Worm (Caenorhabditis elegans) whole organism, L2 larva: Measurements from ENCODE around the gene algn-1.

Experiments used
- C34F6.9 ChIP-seq: fragments of 150-350 bp; optimal IDR thresholded peaks from 2 replicates; lab custom pipeline; 2014; ENCODE audit warnings: missing biosample characterization, missing genetic modification characterization
- F13H6.1 ChIP-seq: sonication (generic microtip); optimal IDR thresholded peaks from 2 replicates; lab custom pipeline; 2016; ENCODE audit warnings: missing genetic modification characterization, missing compliant biosample characterization
- R02D3.7 ChIP-seq: fragments of 150-350 bp; optimal IDR thresholded peaks from 2 replicates; lab custom pipeline; 2014; ENCODE audit warnings: missing biosample characterization, missing genetic modification characterization
- Y55F3AM.14 ChIP-seq: fragments of 200-800 bp; sonication (Bioruptor generic); optimal IDR thresholded peaks from 2 replicates; lab custom pipeline; 2018; ENCODE audit warnings: mild to moderate bottlenecking, missing genetic modification characterization, missing compliant biosample characterization
- alr-1 ChIP-seq: fragments of 150-350 bp; optimal IDR thresholded peaks from 2 replicates; lab custom pipeline; 2014; ENCODE audit warnings: missing biosample characterization, missing genetic modification characterization
- aly-2 ChIP-seq: fragments of 150-350 bp; optimal IDR thresholded peaks from 2 replicates; lab custom pipeline; 2014; ENCODE audit warnings: missing biosample characterization, missing genetic modification characterization
- ama-1 ChIP-seq: fragments of 150-350 bp; optimal IDR thresholded peaks from 2 replicates; lab custom pipeline; 2018; ENCODE audit warnings: inconsistent platforms
- ceh-16 ChIP-seq: fragments of 150-350 bp; optimal IDR thresholded peaks from 2 replicates; lab custom pipeline; 2014; ENCODE audit warnings: missing biosample characterization, missing genetic modification characterization
- ceh-82 ChIP-seq: fragments of 150-350 bp; optimal IDR thresholded peaks from 2 replicates; lab custom pipeline; 2014; ENCODE audit warnings: missing biosample characterization, missing genetic modification characterization
- dmd-4 ChIP-seq: sonication (generic microtip); optimal IDR thresholded peaks from 2 replicates; lab custom pipeline; 2017; ENCODE audit warnings: missing biosample characterization, missing genetic modification characterization
- egl-27 ChIP-seq: sonication (generic microtip); optimal IDR thresholded peaks from 3 replicates; lab custom pipeline; 2017; ENCODE audit warnings: missing biosample characterization, missing genetic modification reagents, missing genetic modification characterization
- elt-1 ChIP-seq: fragments of 150-350 bp; optimal IDR thresholded peaks from 2 replicates; lab custom pipeline; 2014; ENCODE audit warnings: missing biosample characterization, missing genetic modification characterization
- elt-3 ChIP-seq: sonication (generic microtip); optimal IDR thresholded peaks from 2 replicates; lab custom pipeline; 2017; ENCODE audit warnings: missing biosample characterization, missing genetic modification characterization
- fos-1 ChIP-seq: fragments of 150-350 bp; optimal IDR thresholded peaks from 2 replicates; lab custom pipeline; 2014; ENCODE audit warnings: missing biosample characterization, missing genetic modification characterization
- gmeb-1 ChIP-seq: fragments of 150-350 bp; optimal IDR thresholded peaks from 2 replicates; lab custom pipeline; 2014; ENCODE audit warnings: missing biosample characterization, missing genetic modification characterization
- lin-11 ChIP-seq: fragments of 150-350 bp; sonication (generic microtip); optimal IDR thresholded peaks from 2 replicates; lab custom pipeline; 2014; ENCODE audit warnings: missing biosample characterization, missing genetic modification characterization, inconsistent platforms, mixed read lengths
- lin-13 ChIP-seq: fragments of 150-350 bp; optimal IDR thresholded peaks from 2 replicates; lab custom pipeline; 2014; ENCODE audit warnings: missing biosample characterization, missing genetic modification reagents, missing genetic modification characterization
- lin-39 ChIP-seq: fragments of 150-350 bp; optimal IDR thresholded peaks from 2 replicates; lab custom pipeline; 2014; ENCODE audit warnings: missing biosample characterization, missing genetic modification reagents, missing genetic modification characterization
- lsy-2 ChIP-seq, 2 experiments: fragments of 150-350 bp in 1 of 2; sonication (generic microtip) in 1 of 2; optimal IDR thresholded peaks; 2 replicates each; lab custom pipeline; 2014 to 2017; ENCODE audit warnings: missing biosample characterization in 2 of 2, missing genetic modification characterization in 2 of 2
- mab-5 ChIP-seq: fragments of 150-350 bp; optimal IDR thresholded peaks from 2 replicates; lab custom pipeline; 2014; ENCODE audit warnings: missing biosample characterization, missing genetic modification characterization
- mbf-1 ChIP-seq: sonication (generic microtip); optimal IDR thresholded peaks from 2 replicates; lab custom pipeline; 2017; ENCODE audit warnings: missing biosample characterization, missing genetic modification characterization
- mdl-1 ChIP-seq, 2 experiments: fragments of 150-350 bp in 1 of 2; sonication (generic microtip) in 1 of 2; optimal IDR thresholded peaks; 2 replicates each; lab custom pipeline; 2017; ENCODE audit warnings: missing biosample characterization in 2 of 2, missing genetic modification characterization in 2 of 2
- nhr-10 ChIP-seq: sonication (generic microtip); optimal IDR thresholded peaks from 2 replicates; lab custom pipeline; 2017; ENCODE audit warnings: missing biosample characterization, missing genetic modification characterization
- nhr-11 ChIP-seq: fragments of 150-350 bp; optimal IDR thresholded peaks from 2 replicates; lab custom pipeline; 2014; ENCODE audit warnings: missing biosample characterization, missing genetic modification characterization
- nhr-12 ChIP-seq: fragments of 150-350 bp; optimal IDR thresholded peaks from 2 replicates; lab custom pipeline; 2014; ENCODE audit warnings: missing biosample characterization, missing genetic modification characterization
- nhr-129 ChIP-seq: fragments of 150-350 bp; optimal IDR thresholded peaks from 2 replicates; lab custom pipeline; 2014; ENCODE audit warnings: missing biosample characterization, missing genetic modification characterization
- nhr-21 ChIP-seq: fragments of 150-350 bp; optimal IDR thresholded peaks from 2 replicates; lab custom pipeline; 2014; ENCODE audit warnings: missing biosample characterization, missing genetic modification characterization
- nhr-23 ChIP-seq: fragments of 150-350 bp; optimal IDR thresholded peaks from 2 replicates; lab custom pipeline; 2014; ENCODE audit warnings: missing biosample characterization, missing genetic modification reagents, missing genetic modification characterization
- nhr-237 ChIP-seq: fragments of 150-350 bp; optimal IDR thresholded peaks from 2 replicates; lab custom pipeline; 2014; ENCODE audit warnings: missing biosample characterization, missing genetic modification characterization
- nhr-25 ChIP-seq: fragments of 150-350 bp; sonication (generic microtip); optimal IDR thresholded peaks from 3 replicates; lab custom pipeline; 2014; ENCODE audit warnings: missing biosample characterization, missing genetic modification characterization
- nhr-6 ChIP-seq: fragments of 150-350 bp; optimal IDR thresholded peaks from 2 replicates; lab custom pipeline; 2014; ENCODE audit warnings: missing biosample characterization, missing genetic modification characterization
- nhr-77 ChIP-seq: fragments of 150-350 bp; optimal IDR thresholded peaks from 2 replicates; lab custom pipeline; 2014; ENCODE audit warnings: missing biosample characterization, missing genetic modification characterization
- peb-1 ChIP-seq: fragments of 150-350 bp; optimal IDR thresholded peaks from 2 replicates; lab custom pipeline; 2014; ENCODE audit warnings: missing biosample characterization, missing genetic modification characterization
- sem-4 ChIP-seq: fragments of 150-350 bp; optimal IDR thresholded peaks from 2 replicates; lab custom pipeline; 2014; ENCODE audit warnings: missing biosample characterization, missing genetic modification reagents, missing genetic modification characterization
- sma-3 ChIP-seq: sonication (generic microtip); optimal IDR thresholded peaks from 2 replicates; lab custom pipeline; 2016; ENCODE audit warnings: missing genetic modification reagents, missing genetic modification characterization, missing compliant biosample characterization
- snpc-4 ChIP-seq: fragments of 150-350 bp; optimal IDR thresholded peaks from 2 replicates; lab custom pipeline; 2014; ENCODE audit warnings: missing biosample characterization, missing genetic modification characterization
- unc-39 ChIP-seq: fragments of 150-350 bp; optimal IDR thresholded peaks from 2 replicates; lab custom pipeline; 2014; ENCODE audit warnings: missing biosample characterization, missing genetic modification characterization
- unc-55 ChIP-seq: fragments of 150-350 bp; sonication (generic microtip); optimal IDR thresholded peaks from 3 replicates; lab custom pipeline; 2014; ENCODE audit warnings: missing biosample characterization, missing genetic modification reagents, missing genetic modification characterization
- zag-1 ChIP-seq: fragments of 150-350 bp; optimal IDR thresholded peaks from 2 replicates; lab custom pipeline; 2014; ENCODE audit warnings: missing biosample characterization, missing genetic modification characterization
- ztf-1 ChIP-seq: fragments of 200-800 bp; sonication (Bioruptor generic); conservative IDR thresholded peaks from 2 replicates; pipeline ENCODE4 v1.3.6; 2022; ENCODE audit warnings: missing genetic modification characterization, missing compliant biosample characterization
- ztf-11 ChIP-seq: sonication (generic microtip); optimal IDR thresholded peaks from 2 replicates; lab custom pipeline; 2017; ENCODE audit warnings: missing biosample characterization, missing genetic modification characterization
- ztf-4 ChIP-seq: fragments of 150-350 bp; optimal IDR thresholded peaks from 2 replicates; lab custom pipeline; 2014; ENCODE audit warnings: missing biosample characterization, missing genetic modification characterization

Gene algn-1

ce11 chrIII:6450596-6450995, 9.3 kb upstream of the algn-1 start, which contains the start of gene T26A5.6:
Gene T26A5.6, minus strand, starts transcription at chrIII:6450696.
- no peak for TF ChIP-seq aly-2
- TF ChIP-seq ztf-4 (tag; lab: Kevin White, UChicago): no peak
- TF ChIP-seq ztf-1: no peak
- no peak for TF ChIP-seq gmeb-1 (tag; lab: Kevin White, UChicago)
- no peak for TF ChIP-seq mdl-1 (tag; optimal IDR thresholded peaks at IDR 0.05; lab: Kevin White, UChicago)
- TF ChIP-seq fos-1 (tag; lab: Kevin White, UChicago): no peak
- no peak for TF ChIP-seq unc-39
- no peak for TF ChIP-seq ama-1
- no peak for TF ChIP-seq ceh-16
- TF ChIP-seq egl-27 (tag; lab: Kevin White, UChicago): no peak
- TF ChIP-seq mab-5 (tag; lab: Kevin White, UChicago): no peak
- no peak for TF ChIP-seq ztf-11
- TF ChIP-seq nhr-11 (tag; lab: Kevin White, UChicago): no peak
- no peak for TF ChIP-seq nhr-25 (tag; lab: Kevin White, UChicago)
- no peak for TF ChIP-seq peb-1 (tag; lab: Kevin White, UChicago)
- TF ChIP-seq elt-3 (tag; lab: Kevin White, UChicago): no peak
- TF ChIP-seq lin-13 (GFP tag; lab: Kevin White, UChicago): no peak

- TF ChIP-seq nhr-129 (tag; lab: Kevin White, UChicago): no peak
Measured at ce11 chrIII:6452278-6452677, 7.6 kb upstream of the algn-1 start, which contains the start of gene set-1. Gene set-1, minus strand, starts transcription at chrIII:6452378.

ce11 chrIII:6452683-6453082, 7.2 kb upstream of the algn-1 start:
- TF ChIP-seq lin-11 (tag; lab: Kevin White, UChicago) (no peak), nhr-10 (tag; lab: Kevin White, UChicago) (no peak), nhr-11 (tag; lab: Kevin White, UChicago) (no peak), lsy-2 (tag; optimal IDR thresholded peaks at IDR 0.05; lab: Kevin White, UChicago) (peak in 1 of 2 experiments; percentile 15), Y55F3AM.14 (GFP tag; lab: Kevin White, UChicago) (no peak), nhr-129 (tag; lab: Kevin White, UChicago) (peak; percentile 25), ztf-1 (no peak), nhr-12 (tag; lab: Kevin White, UChicago) (no peak), snpc-4 (tag; lab: Kevin White, UChicago) (no peak), R02D3.7 (tag; lab: Kevin White, UChicago) (no peak), fos-1 (tag; lab: Kevin White, UChicago) (no peak), C34F6.9 (peak; percentile 38), dmd-4 (tag; lab: Kevin White, UChicago) (no peak), nhr-21 (tag; lab: Kevin White, UChicago) (no peak), F13H6.1 (no peak), aly-2 (no peak), gmeb-1 (tag; lab: Kevin White, UChicago) (no peak), alr-1 (tag; lab: Kevin White, UChicago) (no peak), unc-55 (GFP tag; lab: Kevin White, UChicago) (peak; percentile 40), elt-3 (tag; lab: Kevin White, UChicago) (no peak), ceh-16 (no peak), elt-1 (tag; lab: Kevin White, UChicago) (no peak), mbf-1 (tag; lab: Kevin White, UChicago) (no peak), sem-4 (tag; lab: Kevin White, UChicago) (no peak), nhr-237 (tag; lab: Kevin White, UChicago) (no peak), egl-27 (tag; lab: Kevin White, UChicago) (no peak), ceh-82 (tag; lab: Kevin White, UChicago) (no peak), sma-3 (GFP tag; lab: Kevin White, UChicago) (no peak), nhr-77 (tag; lab: Kevin White, UChicago) (no peak), nhr-6 (tag; lab: Kevin White, UChicago) (no peak), peb-1 (tag; lab: Kevin White, UChicago) (no peak), nhr-25 (tag; lab: Kevin White, UChicago) (no peak), zag-1 (no peak), lin-39 (no peak), lin-13 (GFP tag; lab: Kevin White, UChicago) (no peak), nhr-23 (no peak)
